Worm (Caenorhabditis elegans) whole organism, early embryonic: ENCODE measurements around the gene F53A10.2.

Experiments used
- F13C5.2 ChIP-seq: sonication (generic microtip); optimal IDR thresholded peaks from 2 replicates; lab custom pipeline; 2017; ENCODE audit warnings: mild to moderate bottlenecking, missing genetic modification characterization, inconsistent platforms, missing compliant biosample characterization
- aly-1 ChIP-seq: sonication (generic microtip); optimal IDR thresholded peaks from 2 replicates; lab custom pipeline; 2016; ENCODE audit warnings: missing genetic modification characterization, missing compliant biosample characterization
- ama-1 ChIP-seq: fragments of 150-350 bp; optimal IDR thresholded peaks from 2 replicates; lab custom pipeline; 2014
- ceh-13 ChIP-seq: fragments of 200-800 bp; sonication (Bioruptor generic); optimal IDR thresholded peaks from 2 replicates; lab custom pipeline; 2018; ENCODE audit warnings: mild to moderate bottlenecking, missing genetic modification characterization, missing compliant biosample characterization
- ceh-36 ChIP-seq: sonication (generic microtip); optimal IDR thresholded peaks from 2 replicates; lab custom pipeline; 2016; ENCODE audit warnings: missing genetic modification characterization, inconsistent platforms, missing compliant biosample characterization
- hmg-4 ChIP-seq: fragments of 200-800 bp; sonication (Bioruptor generic); optimal IDR thresholded peaks from 2 replicates; lab custom pipeline; 2018; ENCODE audit warnings: mild to moderate bottlenecking, missing genetic modification characterization, missing compliant biosample characterization
- pes-1 ChIP-seq: fragments of 200-800 bp; sonication (Bioruptor generic); IDR thresholded peaks from 2 replicates; pipeline ENCODE4 v1.3.6; 2022; ENCODE audit warnings: missing genetic modification reagents, missing genetic modification characterization, missing compliant biosample characterization
- scrt-1 ChIP-seq: fragments of 200-800 bp; sonication (Bioruptor generic); IDR thresholded peaks from 2 replicates; pipeline ENCODE4 v1.3.6; 2022; ENCODE audit warnings: missing genetic modification characterization, missing compliant biosample characterization
- sea-1 ChIP-seq: fragments of 200-800 bp; sonication (Bioruptor generic); conservative IDR thresholded peaks from 2 replicates; pipeline ENCODE4 v1.3.6; 2022; ENCODE audit warnings: missing genetic modification characterization, missing compliant biosample characterization
- tbx-37 ChIP-seq: fragments of 200-800 bp; sonication (Bioruptor generic); conservative IDR thresholded peaks from 2 replicates; pipeline ENCODE4 v1.3.6; 2022; ENCODE audit warnings: missing genetic modification reagents, missing genetic modification characterization, missing compliant biosample characterization
- tra-4 ChIP-seq: sonication (generic microtip); optimal IDR thresholded peaks from 2 replicates; lab custom pipeline; 2017; ENCODE audit warnings: missing genetic modification characterization, missing compliant biosample characterization

ce11 chrII:1196129-1196528 lies 1.0 kb upstream of the F53A10.2 start:
- TF ChIP-seq scrt-1 (GFP tag; lab: Robert Waterston, UW) = no peak
- no peak for TF ChIP-seq aly-1 (tag; lab: Kevin White, UChicago)
- TF ChIP-seq ama-1 (lab: Kevin White, UChicago) = no peak
- no peak for TF ChIP-seq F13C5.2 (tag; lab: Kevin White, UChicago)
- no peak for TF ChIP-seq pes-1
- TF ChIP-seq tbx-37 (GFP tag; lab: Robert Waterston, UW) = no peak
- TF ChIP-seq tra-4 (tag; lab: Kevin White, UChicago) = no peak
- TF ChIP-seq sea-1 (GFP tag; lab: Robert Waterston, UW) = no peak
- no peak for TF ChIP-seq ceh-36 (tag; lab: Kevin White, UChicago)
- TF ChIP-seq ceh-13 = no peak
- no peak for TF ChIP-seq hmg-4
